Fruit fly (Drosophila melanogaster) whole organism, embryonic: ENCODE data around the gene cic.

ENCODE experiments used
- ATbp ChIP-seq: fragments of 200-800 bp; sonication (Bioruptor generic); optimal IDR thresholded peaks from 2 replicates; lab custom pipeline; 2017; ENCODE audit warnings: missing biosample characterization, mild to moderate bottlenecking, missing genetic modification characterization, missing genetic modification reagents
- Bteb2 ChIP-seq: fragments of 200-800 bp; sonication (Bioruptor generic); optimal IDR thresholded peaks from 2 replicates; lab custom pipeline; 2016; ENCODE audit warnings: missing biosample characterization, missing genetic modification characterization
- CG11696 ChIP-seq: fragments of 200-800 bp; sonication (Bioruptor generic); IDR thresholded peaks from 2 replicates; pipeline ENCODE4 v1.3.6; 2022; ENCODE audit warnings: missing biosample characterization, missing genetic modification characterization
- CG12155 ChIP-seq: fragments of 200-800 bp; sonication (Bioruptor generic); optimal IDR thresholded peaks from 3 replicates; lab custom pipeline; 2016; ENCODE audit warnings: missing biosample characterization, missing genetic modification characterization
- CG12769 ChIP-seq: fragments of 200-800 bp; sonication (Bioruptor generic); optimal IDR thresholded peaks from 2 replicates; lab custom pipeline; 2019; ENCODE audit warnings: missing biosample characterization, mild to moderate bottlenecking, missing genetic modification characterization, moderate library complexity
- CG14860 ChIP-seq: fragments of 200-800 bp; sonication (Bioruptor generic); IDR thresholded peaks from 3 replicates; pipeline ENCODE4 v1.3.6; 2022; ENCODE audit warnings: missing biosample characterization, missing genetic modification characterization; ENCODE audit not compliant: partially characterized antibody
- CG15011 ChIP-seq: fragments of 200-800 bp; sonication (Bioruptor generic); optimal IDR thresholded peaks from 3 replicates; lab custom pipeline; 2018; ENCODE audit warnings: missing biosample characterization, mild to moderate bottlenecking, missing genetic modification characterization
- CG1529 ChIP-seq: fragments of 200-800 bp; sonication (Bioruptor generic); optimal IDR thresholded peaks from 3 replicates; lab custom pipeline; 2018; ENCODE audit warnings: missing biosample characterization, missing genetic modification characterization
- CG1603 ChIP-seq: fragments of 200-800 bp; sonication (Bioruptor generic); optimal IDR thresholded peaks from 2 replicates; lab custom pipeline; 2019; ENCODE audit warnings: missing biosample characterization, mild to moderate bottlenecking, missing genetic modification characterization, moderate library complexity
- CG1647 ChIP-seq: fragments of 200-800 bp; sonication (Bioruptor generic); optimal IDR thresholded peaks from 3 replicates; lab custom pipeline; 2016; ENCODE audit warnings: missing biosample characterization, missing genetic modification characterization
- CG17829 ChIP-seq: fragments of 200-800 bp; optimal IDR thresholded peaks from 2 replicates; lab custom pipeline; 2019; ENCODE audit warnings: missing biosample characterization, mild to moderate bottlenecking, missing genetic modification characterization, moderate library complexity
- CG18619 ChIP-seq: fragments of 200-800 bp; sonication (Bioruptor generic); optimal IDR thresholded peaks from 3 replicates; lab custom pipeline; 2017; ENCODE audit warnings: missing biosample characterization, mild to moderate bottlenecking, missing genetic modification characterization
- CG31441 ChIP-seq: fragments of 200-800 bp; sonication (Bioruptor generic); IDR thresholded peaks from 2 replicates; pipeline ENCODE4 v1.3.6; 2022; ENCODE audit warnings: missing biosample characterization, missing genetic modification characterization
- CG4328 ChIP-seq: fragments of 200-800 bp; sonication (Bioruptor generic); optimal IDR thresholded peaks from 3 replicates; lab custom pipeline; 2017; ENCODE audit warnings: missing biosample characterization, missing genetic modification reagents, missing genetic modification characterization
- CG4360 ChIP-seq: fragments of 200-800 bp; sonication (Bioruptor generic); IDR thresholded peaks from 2 replicates; pipeline ENCODE4 v1.3.6; 2022; ENCODE audit warnings: missing biosample characterization, missing genetic modification characterization
- CG43689 ChIP-seq: fragments of 200-800 bp; sonication (Bioruptor generic); IDR thresholded peaks from 2 replicates; pipeline ENCODE4 v1.3.6; 2022; ENCODE audit warnings: missing biosample characterization, missing genetic modification characterization
- CG9932 ChIP-seq: fragments of 200-800 bp; sonication (Bioruptor generic); IDR thresholded peaks from 2 replicates; pipeline ENCODE4 v1.3.6; 2022; ENCODE audit warnings: missing biosample characterization, missing genetic modification characterization
- Drgx ChIP-seq: fragments of 200-800 bp; sonication (Bioruptor generic); IDR thresholded peaks from 2 replicates; pipeline ENCODE4 v1.3.6; 2022; ENCODE audit warnings: missing biosample characterization, missing genetic modification characterization
- Lhr ChIP-seq: fragments of 200-800 bp; sonication (Bioruptor generic); optimal IDR thresholded peaks from 3 replicates; lab custom pipeline; 2017; ENCODE audit warnings: mild to moderate bottlenecking, missing biosample characterization, missing genetic modification reagents, missing genetic modification characterization
- Lim3 ChIP-seq: fragments of 200-800 bp; sonication (Bioruptor generic); IDR thresholded peaks from 2 replicates; pipeline ENCODE4 v1.3.6; 2022; ENCODE audit warnings: missing biosample characterization, missing genetic modification characterization
- Med ChIP-seq: fragments of 200-800 bp; sonication (Bioruptor generic); peaks from one replicate; lab custom pipeline; 2016; ENCODE audit warnings: missing biosample characterization, missing genetic modification characterization, mild to moderate bottlenecking, inconsistent platforms, moderate library complexity
- Myb ChIP-seq: fragments of 200-800 bp; sonication (Bioruptor generic); optimal IDR thresholded peaks from 2 replicates; lab custom pipeline; 2016; ENCODE audit warnings: missing biosample characterization, missing genetic modification characterization
- Oli ChIP-seq: fragments of 200-800 bp; sonication (Bioruptor generic); optimal IDR thresholded peaks from 2 replicates; lab custom pipeline; 2018; ENCODE audit warnings: missing biosample characterization, mild to moderate bottlenecking, missing genetic modification characterization, moderate library complexity
- Six4 ChIP-seq: fragments of 200-800 bp; sonication (Bioruptor generic); optimal IDR thresholded peaks from 2 replicates; lab custom pipeline; 2016; ENCODE audit warnings: missing biosample characterization, missing genetic modification characterization
- Sry-β ChIP-seq: fragments of 200-800 bp; sonication (Bioruptor generic); optimal IDR thresholded peaks from 2 replicates; lab custom pipeline; 2018; ENCODE audit warnings: missing biosample characterization, mild to moderate bottlenecking, missing genetic modification characterization, moderate library complexity
- abd-A ChIP-seq: fragments of 200-800 bp; sonication (Bioruptor generic); optimal IDR thresholded peaks from 3 replicates; lab custom pipeline; 2019; ENCODE audit warnings: missing biosample characterization, mild to moderate bottlenecking, missing genetic modification characterization, moderate library complexity
- bigmax ChIP-seq: fragments of 200-800 bp; sonication (Bioruptor generic); optimal IDR thresholded peaks from 2 replicates; lab custom pipeline; 2018; ENCODE audit warnings: missing biosample characterization, mild to moderate bottlenecking, missing genetic modification characterization
- bsh ChIP-seq, 2 experiments: fragments of 200-800 bp; sonication (Bioruptor generic); optimal IDR thresholded peaks; 2 replicates each; lab custom pipeline; 2017 to 2018; ENCODE audit warnings: mild to moderate bottlenecking in 2 of 2, missing biosample characterization in 2 of 2, missing genetic modification characterization in 2 of 2, moderate library complexity in 1 of 2
- maf-S ChIP-seq: fragments of 200-800 bp; sonication (Bioruptor generic); optimal IDR thresholded peaks from 2 replicates; lab custom pipeline; 2016; ENCODE audit warnings: missing biosample characterization, missing genetic modification characterization
- mirr ChIP-seq: fragments of 200-800 bp; sonication (Bioruptor generic); optimal IDR thresholded peaks from 3 replicates; lab custom pipeline; 2018; ENCODE audit warnings: missing biosample characterization, mild to moderate bottlenecking, missing genetic modification characterization
- nerfin-2 ChIP-seq: fragments of 200-800 bp; sonication (Bioruptor generic); IDR thresholded peaks from 2 replicates; pipeline ENCODE4 v1.3.6; 2022; ENCODE audit warnings: missing biosample characterization, missing genetic modification characterization; ENCODE audit not compliant: partially characterized antibody
- nom ChIP-seq: fragments of 200-800 bp; sonication (Bioruptor generic); optimal IDR thresholded peaks from 2 replicates; lab custom pipeline; 2017; ENCODE audit warnings: missing biosample characterization, missing genetic modification characterization, mild to moderate bottlenecking, moderate library complexity, missing genetic modification reagents
- pzg ChIP-seq: fragments of 200-800 bp; sonication (Bioruptor generic); optimal IDR thresholded peaks from 3 replicates; lab custom pipeline; 2018; ENCODE audit warnings: missing biosample characterization, mild to moderate bottlenecking, missing genetic modification characterization, moderate library complexity
- sens ChIP-seq: fragments of 200-800 bp; sonication (Bioruptor generic); peaks from one replicate; lab custom pipeline; 2016; ENCODE audit warnings: missing biosample characterization, missing genetic modification characterization
- seq ChIP-seq: fragments of 200-800 bp; sonication (Bioruptor generic); IDR thresholded peaks from 2 replicates; pipeline ENCODE4 v1.3.6; 2022; ENCODE audit warnings: missing biosample characterization, missing genetic modification characterization
- tna ChIP-seq: fragments of 200-800 bp; sonication (Bioruptor generic); IDR thresholded peaks from 2 replicates; pipeline ENCODE4 v1.3.6; 2022; ENCODE audit warnings: missing biosample characterization, missing genetic modification characterization; ENCODE audit not compliant: partially characterized antibody

Gene cic

dm6 chr3R:20276760-20277159 is 24.2 kb downstream of the cic start (continued):
- TF ChIP-seq CG1529 (GFP tag; lab: Kevin White, UChicago) (peak; percentile 36), CG4360 (GFP tag; lab: Robert Waterston, UW) (peak; percentile 33), CG1603 (tag; lab: Kevin White, UChicago) (peak; percentile 29), ATbp (peak; percentile 33)
- TF ChIP-seq, all 482 proteins: peak for 29

dm6 chr3R:20280518-20280981 is 28.0 kb downstream of the cic start:
- no peak for TF ChIP-seq abd-A
- TF ChIP-seq bsh (GFP tag; optimal IDR thresholded peaks at IDR 0.05; lab: Kevin White, UChicago), result peak in 1 of 2 experiments; percentile 48
- no peak for TF ChIP-seq Six4 (GFP tag; lab: Kevin White, UChicago)
- TF ChIP-seq CG43689 (GFP tag; lab: Robert Waterston, UW), result no peak
- TF ChIP-seq sens, result peak; percentile 26
- TF ChIP-seq nerfin-2, result no peak
- peak; percentile 74 for TF ChIP-seq Med (GFP tag; lab: Kevin White, UChicago)
- TF ChIP-seq Drgx (GFP tag; lab: Robert Waterston, UW), result peak; percentile 61
- no peak for TF ChIP-seq Lhr (GFP tag; lab: Kevin White, UChicago)
- no peak for TF ChIP-seq Bteb2 (GFP tag; lab: Kevin White, UChicago)
- TF ChIP-seq CG17829 (tag; lab: Kevin White, UChicago), result no peak
- TF ChIP-seq CG18619, result no peak
- TF ChIP-seq CG12769 (tag; lab: Kevin White, UChicago), result no peak
- TF ChIP-seq nom (GFP tag; lab: Kevin White, UChicago), result peak; percentile 45
- no peak for TF ChIP-seq CG12155 (GFP tag; lab: Kevin White, UChicago)
- no peak for TF ChIP-seq tna (GFP tag; lab: Robert Waterston, UW)

DNA sequence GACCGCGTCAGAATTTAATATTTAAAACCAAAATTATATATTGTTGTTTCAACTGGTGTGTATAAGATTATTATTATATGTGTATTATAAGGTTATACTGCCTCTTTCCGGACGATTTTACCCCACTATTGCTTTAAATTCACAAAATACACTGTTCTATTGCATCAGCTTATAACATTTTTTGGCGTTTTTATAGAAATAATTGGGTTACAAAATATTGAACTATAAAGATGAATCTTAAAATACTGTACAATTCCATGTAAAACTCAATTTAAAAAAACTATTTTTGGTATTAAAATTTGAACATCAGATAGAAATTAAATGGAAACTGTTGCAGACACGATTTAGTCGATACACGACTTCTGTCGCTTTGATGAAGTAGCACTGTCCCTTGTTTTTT is 29.5 kb downstream of the cic start:
- TF ChIP-seq bsh (GFP tag; optimal IDR thresholded peaks at IDR 0.05; lab: Kevin White, UChicago), result peak in 1 of 2 experiments; percentile 12
- no peak for TF ChIP-seq CG1647 (GFP tag; lab: Kevin White, UChicago)

- TF ChIP-seq Oli (tag; lab: Kevin White, UChicago) (no peak), CG9932 (GFP tag; lab: Robert Waterston, UW) (no peak), sens (peak; percentile 80), maf-S (GFP tag; lab: Kevin White, UChicago) (no peak), seq (GFP tag; lab: Robert Waterston, UW) (no peak), bigmax (no peak), Sry-β (GFP tag; lab: Kevin White, UChicago) (no peak), Myb (GFP tag; lab: Kevin White, UChicago) (no peak), CG11696 (GFP tag; lab: Robert Waterston, UW) (peak; percentile 48; the same call in 1 of the 2 replicates), CG14860 (GFP tag; lab: Robert Waterston, UW) (0 out of 3 replicates have a peak, but pooled peaks have one; percentile 12), mirr (GFP tag; lab: Kevin White, UChicago) (no peak), pzg (GFP tag; lab: Kevin White, UChicago) (no peak), CG4328 (GFP tag; lab: Kevin White, UChicago) (no peak), Lim3 (GFP tag; lab: Robert Waterston, UW) (no peak), CG4360 (GFP tag; lab: Robert Waterston, UW) (peak; percentile 51), CG31441 (GFP tag; lab: Robert Waterston, UW) (no peak), CG15011 (no peak)
- TF ChIP-seq, all 482 proteins: peak for 4
Measured at dm6 chr3R:20282769-20283530, 30.4 kb downstream of the cic start.
